Worm (Caenorhabditis elegans): ENCODE results near the gene math-8.

DNA sequence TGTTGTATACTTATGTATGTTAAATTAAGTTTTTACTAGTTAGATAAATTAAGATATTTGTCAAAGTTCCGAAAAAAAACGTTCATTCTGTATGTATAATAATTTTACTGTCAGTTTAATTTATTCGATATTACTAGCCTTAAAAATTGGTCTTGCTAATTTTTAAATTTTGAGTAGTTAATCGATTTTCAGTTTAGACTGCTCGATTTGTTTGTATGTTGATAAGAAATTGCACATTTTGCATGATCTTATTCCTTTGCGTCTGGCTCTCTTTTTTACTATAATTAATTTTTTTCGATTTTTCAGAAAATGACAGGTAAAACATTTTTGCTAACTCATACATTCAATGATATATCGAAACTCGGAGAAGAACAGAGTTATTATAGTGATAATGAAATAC is 11.0 kb upstream of the math-8 start, which contains the start of gene math-24:
- TF ChIP-seq somi-1 (GFP tag; optimal IDR thresholded peaks at IDR 0.05) (no peak), Y53G8AR.9 (GFP tag; conservative IDR thresholded peaks at IDR 0.05) (no peak), ets-4 (GFP tag; optimal IDR thresholded peaks at IDR 0.05) (no peak), ama-1 (optimal IDR thresholded peaks at IDR 0.05) (no peak), ama-1 (GFP tag; optimal IDR thresholded peaks at IDR 0.05) (no peak), B0035.1 (tag; optimal IDR thresholded peaks at IDR 0.05) (no peak), Y95B8A.8 (GFP tag; IDR thresholded peaks at IDR 0.05) (no peak), T07F8.4 (tag; optimal IDR thresholded peaks at IDR 0.05) (no peak), nfya-1 (tag; optimal IDR thresholded peaks at IDR 0.05; ENCODE audit: borderline replicate concordance, insufficient read depth) (no peak), let-607 (tag; optimal IDR thresholded peaks at IDR 0.05) (no peak), unc-130 (GFP tag; optimal IDR thresholded peaks at IDR 0.05) (no peak), hlh-26 (GFP tag; conservative IDR thresholded peaks at IDR 0.05) (no peak), zim-3 (tag; optimal IDR thresholded peaks at IDR 0.05) (no peak), sptf-2 (GFP tag; optimal IDR thresholded peaks at IDR 0.05) (no peak), snpc-4 (GFP tag; optimal IDR thresholded peaks at IDR 0.05) (no peak), snpc-4 (tag; optimal IDR thresholded peaks at IDR 0.05) (no peak)
